Worm (Caenorhabditis elegans) whole organism, L4 larva: ENCODE results near the gene F59B10.3.

Source experiments
- ZK546.5 ChIP-seq, 2 experiments: sonication (generic microtip); optimal IDR thresholded peaks; 2 replicates each; lab custom pipeline; 2017; ENCODE audit warnings: missing biosample characterization in 2 of 2, missing genetic modification characterization in 2 of 2
- aly-2 ChIP-seq: sonication (generic microtip); optimal IDR thresholded peaks from 2 replicates; lab custom pipeline; 2018; ENCODE audit warnings: missing biosample characterization, missing genetic modification characterization
- arid-1 ChIP-seq: fragments of 200-800 bp; sonication (Bioruptor generic); conservative IDR thresholded peaks from 2 replicates; pipeline ENCODE4 v1.3.6; 2022; ENCODE audit warnings: missing genetic modification reagents, missing genetic modification characterization, missing compliant biosample characterization
- lin-1 ChIP-seq: fragments of 200-800 bp; sonication (Bioruptor generic); IDR thresholded peaks from 2 replicates; pipeline ENCODE4 v1.3.6; 2022; ENCODE audit warnings: missing genetic modification reagents, missing genetic modification characterization, missing compliant biosample characterization
- madf-9 ChIP-seq: fragments of 200-800 bp; sonication (Bioruptor generic); conservative IDR thresholded peaks from 2 replicates; pipeline ENCODE4 v1.3.6; 2022; ENCODE audit warnings: missing genetic modification reagents, missing genetic modification characterization, missing compliant biosample characterization
- mdl-1 ChIP-seq, 2 experiments: fragments of 150-350 bp in 1 of 2; sonication (generic microtip) in 1 of 2; optimal IDR thresholded peaks; 2 replicates each; lab custom pipeline; 2014 to 2017; ENCODE audit warnings: missing biosample characterization in 2 of 2, missing genetic modification characterization in 2 of 2
- nhr-102 ChIP-seq: sonication (generic microtip); optimal IDR thresholded peaks from 2 replicates; lab custom pipeline; 2016; ENCODE audit warnings: mild to moderate bottlenecking, missing genetic modification characterization, moderate library complexity, missing compliant biosample characterization
- nhr-28 ChIP-seq: fragments of 150-350 bp; optimal IDR thresholded peaks from 2 replicates; lab custom pipeline; 2014; ENCODE audit warnings: missing biosample characterization, missing genetic modification characterization
- nhr-76 ChIP-seq: fragments of 150-350 bp; optimal IDR thresholded peaks from 2 replicates; lab custom pipeline; 2014; ENCODE audit warnings: missing biosample characterization, missing genetic modification characterization
- pqm-1 ChIP-seq: sonication (generic microtip); optimal IDR thresholded peaks from 2 replicates; lab custom pipeline; 2017; ENCODE audit warnings: missing biosample characterization, missing genetic modification characterization
- rbr-2 ChIP-seq: sonication (generic microtip); optimal IDR thresholded peaks from 2 replicates; lab custom pipeline; 2016; ENCODE audit warnings: missing genotype, missing genetic modification characterization, missing compliant biosample characterization
- spr-1 ChIP-seq: sonication (generic microtip); optimal IDR thresholded peaks from 2 replicates; lab custom pipeline; 2016; ENCODE audit warnings: mild to moderate bottlenecking, missing genetic modification characterization, missing compliant biosample characterization
- unc-39 ChIP-seq: sonication (generic microtip); optimal IDR thresholded peaks from 2 replicates; lab custom pipeline; 2017; ENCODE audit warnings: missing biosample characterization, missing genetic modification characterization

ce11 chrII:10550872-10551647 is 40.7 kb downstream of the F59B10.3 start:
- TF ChIP-seq madf-9 (GFP tag; lab: Robert Waterston, UW), result 0 out of 2 replicates have a peak, but pooled peaks have one; percentile 16
- TF ChIP-seq nhr-102, result no peak
- no peak for TF ChIP-seq nhr-28 (tag; lab: Kevin White, UChicago)
- TF ChIP-seq rbr-2 (tag; lab: Kevin White, UChicago), result peak; percentile 14
- TF ChIP-seq ZK546.5 (tag; optimal IDR thresholded peaks at IDR 0.05; lab: Kevin White, UChicago), result no peak
- TF ChIP-seq aly-2 (tag; lab: Kevin White, UChicago), result no peak
- no peak for TF ChIP-seq arid-1 (GFP tag; lab: Robert Waterston, UW)
- TF ChIP-seq unc-39 (tag; lab: Kevin White, UChicago), result no peak
- TF ChIP-seq pqm-1 (tag; lab: Kevin White, UChicago), result no peak
- no peak for TF ChIP-seq nhr-76
- peak in 1 of 2 experiments; percentile 15 for TF ChIP-seq mdl-1 (tag; optimal IDR thresholded peaks at IDR 0.05; lab: Kevin White, UChicago)
- no peak for TF ChIP-seq spr-1
- no peak for TF ChIP-seq lin-1 (GFP tag; lab: Robert Waterston, UW)
